Fruit fly (Drosophila melanogaster): ENCODE measurements around the gene CG13408.
A peak's percentile ranks its signal among the peaks of the same experiment; 100 is the strongest.

The CG13408 gene

DNA sequence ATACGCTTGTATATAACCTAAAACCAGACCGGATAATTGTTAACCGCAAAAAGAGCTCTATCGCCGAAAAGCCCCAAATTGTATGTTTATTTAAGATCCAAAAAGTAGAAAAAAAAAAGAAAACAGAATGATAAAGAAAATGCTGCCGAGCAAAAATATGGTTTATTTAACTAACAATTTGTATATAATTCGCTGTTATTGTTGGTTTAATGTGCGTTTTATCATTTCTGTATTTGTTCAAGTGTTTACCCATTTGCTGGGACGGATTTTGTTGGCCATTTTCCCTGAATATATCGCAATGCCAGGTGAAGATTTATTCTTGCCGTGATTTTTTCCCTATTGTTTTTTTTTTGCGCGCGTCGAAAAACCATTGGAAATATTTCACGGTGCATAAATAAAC, 23.1 kb upstream of the CG13408 start:
- TF ChIP-seq gl (tag; optimal IDR thresholded peaks at IDR 0.05) (no peak), CG14655 (GFP tag; optimal IDR thresholded peaks at IDR 0.05) (no peak), CG32121 (GFP tag; IDR thresholded peaks at IDR 0.05) (no peak), Ets98B (GFP tag; IDR thresholded peaks at IDR 0.05) (no peak), CG8159 (tag; optimal IDR thresholded peaks at IDR 0.05) (no peak), rn (GFP tag; IDR thresholded peaks at IDR 0.05) (no peak), EcR (GFP tag; optimal IDR thresholded peaks at IDR 0.05) (no peak), CG12605 (GFP tag; IDR thresholded peaks at IDR 0.05) (no peak), CG4496 (GFP tag; IDR thresholded peaks at IDR 0.05) (no peak)

DNA sequence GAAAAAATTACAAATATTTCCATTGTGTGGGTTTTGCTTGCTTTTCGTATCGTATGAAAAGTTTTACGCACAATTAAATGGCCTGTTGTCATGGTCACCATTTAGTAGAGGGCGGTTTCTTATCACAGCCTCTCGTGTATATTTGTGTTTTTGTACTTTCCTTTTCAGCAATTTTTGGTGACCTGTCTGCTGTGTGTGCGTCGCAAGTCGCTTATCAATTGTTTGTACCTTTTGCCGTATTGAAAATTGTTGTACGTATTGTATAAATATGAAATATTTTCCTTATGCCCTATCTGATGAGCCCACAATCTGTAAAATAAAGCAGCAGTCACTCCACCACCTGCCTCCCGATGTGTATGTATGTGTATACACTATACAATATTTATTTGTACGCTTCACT, 13.7 kb upstream of the CG13408 start:
- no peak for TF ChIP-seq Ets98B (GFP tag; IDR thresholded peaks at IDR 0.05)
- no peak for TF ChIP-seq CG10348 (GFP tag; IDR thresholded peaks at IDR 0.05)
- peak; percentile 20 for TF ChIP-seq Pif1B (GFP tag; optimal IDR thresholded peaks at IDR 0.05)

DNA sequence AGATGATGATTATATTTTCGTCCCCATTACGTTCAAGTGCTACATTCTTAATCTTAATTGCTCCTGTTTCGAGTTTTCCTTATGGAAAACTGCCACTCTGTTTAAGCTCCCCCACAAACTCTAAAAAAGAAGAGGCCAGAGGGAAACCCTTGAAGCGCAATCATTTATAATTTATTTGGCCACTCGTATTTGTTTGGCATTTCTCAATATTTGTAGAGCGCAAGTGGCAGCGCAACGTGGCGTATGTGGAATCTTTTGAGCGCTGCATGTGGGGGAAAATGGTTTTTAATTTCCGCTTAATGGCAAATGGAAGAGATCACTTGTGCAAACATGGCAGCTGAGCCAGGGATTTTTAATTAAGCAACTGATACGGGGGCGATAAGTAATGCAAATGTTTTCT, 12.9 kb upstream of the CG13408 start:
- no peak for TF ChIP-seq CG8159 (tag; optimal IDR thresholded peaks at IDR 0.05)
- no peak for TF ChIP-seq CG9948 (tag; optimal IDR thresholded peaks at IDR 0.05)
- no peak for TF ChIP-seq rn (GFP tag; IDR thresholded peaks at IDR 0.05)
- no peak for TF ChIP-seq CG4496 (GFP tag; IDR thresholded peaks at IDR 0.05)
- TF ChIP-seq Pif1A (GFP tag; optimal IDR thresholded peaks at IDR 0.05) = no peak
- TF ChIP-seq CG14655 (GFP tag; optimal IDR thresholded peaks at IDR 0.05) = no peak
- no peak for TF ChIP-seq fd96Ca (GFP tag; IDR thresholded peaks at IDR 0.05)

DNA sequence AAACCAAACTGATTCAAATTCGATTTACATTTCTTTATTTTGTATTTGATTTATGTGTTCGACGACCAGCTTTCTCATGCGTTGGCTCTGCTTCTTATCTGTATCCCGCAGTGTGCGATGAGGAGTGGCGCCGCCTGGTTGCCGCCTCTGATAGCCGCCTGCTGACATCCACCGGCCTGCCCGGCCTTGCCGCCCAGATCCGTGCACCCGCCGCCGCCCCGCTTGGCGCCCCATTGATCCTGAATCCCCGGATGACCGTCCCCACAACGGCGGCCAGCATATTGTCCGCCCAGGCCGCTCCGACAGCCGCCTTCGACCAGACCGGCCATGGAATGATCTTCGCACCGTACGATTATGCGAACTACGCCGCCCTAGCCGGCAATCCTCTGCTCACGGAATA, 8.6 kb upstream of the CG13408 start:
- TF ChIP-seq CG8159 (tag; optimal IDR thresholded peaks at IDR 0.05) = no peak
- TF ChIP-seq CG8301 (tag; optimal IDR thresholded peaks at IDR 0.05) = no peak
- TF ChIP-seq Pif1A (GFP tag; optimal IDR thresholded peaks at IDR 0.05) = no peak
- TF ChIP-seq CG9948 (tag; optimal IDR thresholded peaks at IDR 0.05) = no peak
- no peak for TF ChIP-seq CG10348 (GFP tag; IDR thresholded peaks at IDR 0.05)
- no peak for TF ChIP-seq D1 (tag; optimal IDR thresholded peaks at IDR 0.05)

DNA sequence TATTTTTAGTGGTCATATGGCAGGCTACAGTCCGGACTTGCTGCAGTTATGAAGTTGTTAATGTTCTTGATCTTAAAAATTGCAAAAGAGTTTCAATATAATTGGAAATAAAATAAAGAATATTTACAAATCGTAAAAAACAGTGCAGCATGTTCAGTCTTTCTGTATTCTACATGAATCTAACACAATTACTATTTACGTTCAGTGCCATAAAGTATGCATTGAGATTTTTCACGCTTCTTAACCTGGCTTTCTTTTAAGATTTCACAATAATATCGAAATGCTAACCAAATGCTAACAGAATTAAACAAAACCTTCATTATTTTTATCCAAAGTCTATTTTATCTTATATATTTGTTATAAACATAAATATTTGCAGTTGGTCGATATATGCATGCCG, 7.6 kb upstream of the CG13408 start:
- TF ChIP-seq Snoo (tag; optimal IDR thresholded peaks at IDR 0.05) = no peak
- TF ChIP-seq CG4496 (GFP tag; IDR thresholded peaks at IDR 0.05) = no peak
- no peak for TF ChIP-seq CG14655 (GFP tag; optimal IDR thresholded peaks at IDR 0.05)
- TF ChIP-seq Pif1B (GFP tag; optimal IDR thresholded peaks at IDR 0.05) = no peak
- no peak for TF ChIP-seq CG34367 (tag; optimal IDR thresholded peaks at IDR 0.05)
- TF ChIP-seq CG9948 (tag; optimal IDR thresholded peaks at IDR 0.05) = no peak
- no peak for TF ChIP-seq fd96Ca (GFP tag; IDR thresholded peaks at IDR 0.05)
- TF ChIP-seq Ets98B (GFP tag; IDR thresholded peaks at IDR 0.05) = no peak
- TF ChIP-seq CG8301 (tag; optimal IDR thresholded peaks at IDR 0.05) = no peak
- TF ChIP-seq CG12605 (GFP tag; IDR thresholded peaks at IDR 0.05) = no peak
- no peak for TF ChIP-seq CG8159 (tag; optimal IDR thresholded peaks at IDR 0.05)
- TF ChIP-seq CG13204 (GFP tag; optimal IDR thresholded peaks at IDR 0.05) = no peak
- no peak for TF ChIP-seq gl (tag; optimal IDR thresholded peaks at IDR 0.05)
- TF ChIP-seq rn (GFP tag; IDR thresholded peaks at IDR 0.05) = no peak
- TF ChIP-seq CG17806 (tag; optimal IDR thresholded peaks at IDR 0.05) = no peak
- TF ChIP-seq EcR (GFP tag; optimal IDR thresholded peaks at IDR 0.05) = no peak

DNA sequence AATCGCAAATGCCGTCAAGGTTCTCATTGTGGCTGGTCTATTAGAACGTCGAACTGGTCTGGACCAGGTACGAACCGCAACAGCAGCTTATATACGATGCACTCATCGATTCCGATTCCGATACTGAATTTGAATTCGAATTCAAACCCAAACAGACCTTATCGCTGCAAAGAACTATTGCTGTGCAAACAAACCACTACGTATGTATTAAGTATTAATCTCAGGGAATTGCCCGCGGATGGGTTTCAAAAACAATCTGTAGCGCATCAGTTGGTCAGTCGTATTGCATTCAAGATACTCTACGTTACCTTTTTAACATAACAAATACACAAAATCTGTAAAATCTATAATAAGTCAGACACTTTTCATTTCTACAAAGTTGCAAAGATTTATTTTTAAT, 6.1 kb downstream of the CG13408 start, which contains the start of gene BomT3:
BomT3 (minus strand) TSS at position 101 of the 400 bp plus-strand sequence.
- TF ChIP-seq fd96Ca (GFP tag; IDR thresholded peaks at IDR 0.05) = no peak
- TF ChIP-seq CG12605 (GFP tag; IDR thresholded peaks at IDR 0.05) = no peak
- no peak for TF ChIP-seq Pif1A (GFP tag; optimal IDR thresholded peaks at IDR 0.05)
- no peak for TF ChIP-seq CG8159 (tag; optimal IDR thresholded peaks at IDR 0.05)
- TF ChIP-seq CG13204 (GFP tag; optimal IDR thresholded peaks at IDR 0.05) = no peak
- TF ChIP-seq CG9948 (tag; optimal IDR thresholded peaks at IDR 0.05) = no peak
- no peak for TF ChIP-seq gl (tag; optimal IDR thresholded peaks at IDR 0.05)
- TF ChIP-seq CG15710 (tag; optimal IDR thresholded peaks at IDR 0.05) = no peak
- no peak for TF ChIP-seq CG14655 (GFP tag; optimal IDR thresholded peaks at IDR 0.05)
- TF ChIP-seq CG4496 (GFP tag; IDR thresholded peaks at IDR 0.05) = no peak
- TF ChIP-seq Snoo (tag; optimal IDR thresholded peaks at IDR 0.05) = no peak
- no peak for TF ChIP-seq Pif1B (GFP tag; optimal IDR thresholded peaks at IDR 0.05)
- TF ChIP-seq CG8301 (tag; optimal IDR thresholded peaks at IDR 0.05) = no peak
- no peak for TF ChIP-seq EcR (GFP tag; optimal IDR thresholded peaks at IDR 0.05)
- no peak for TF ChIP-seq Ets98B (GFP tag; IDR thresholded peaks at IDR 0.05)
- TF ChIP-seq CG17806 (tag; optimal IDR thresholded peaks at IDR 0.05) = no peak
- TF ChIP-seq CG34367 (tag; optimal IDR thresholded peaks at IDR 0.05) = no peak
- no peak for TF ChIP-seq rn (GFP tag; IDR thresholded peaks at IDR 0.05)
- TF ChIP-seq CG32121 (GFP tag; IDR thresholded peaks at IDR 0.05) = no peak

DNA sequence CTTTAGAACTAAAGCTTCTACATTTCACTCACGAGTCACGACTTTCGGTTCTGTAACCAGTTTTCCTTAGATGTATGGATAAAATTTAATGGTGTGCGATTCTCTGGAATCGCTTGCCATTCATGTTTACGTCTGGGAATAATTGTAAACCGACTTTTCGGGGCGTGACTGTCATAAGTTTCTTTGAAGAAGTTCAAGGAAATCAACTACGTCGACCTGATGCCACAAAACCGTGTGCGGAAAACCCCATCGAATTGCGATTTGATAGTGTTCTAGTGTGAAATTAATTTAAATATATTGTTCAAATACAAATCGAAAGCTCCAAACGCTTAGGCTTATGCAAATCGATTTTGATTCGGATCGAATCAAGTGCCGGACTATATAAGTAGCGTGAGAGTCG, 6.6 kb downstream of the CG13408 start, which contains the start of gene BomBc3:
BomBc3 (plus strand) TSS at position 301 of the 400 bp plus-strand sequence.
- TF ChIP-seq Pif1A (GFP tag; optimal IDR thresholded peaks at IDR 0.05) (no peak), CG9948 (tag; optimal IDR thresholded peaks at IDR 0.05) (no peak), gl (tag; optimal IDR thresholded peaks at IDR 0.05) (no peak), CG10348 (GFP tag; IDR thresholded peaks at IDR 0.05) (no peak), D1 (tag; optimal IDR thresholded peaks at IDR 0.05) (no peak), Ets98B (GFP tag; IDR thresholded peaks at IDR 0.05) (no peak), rn (GFP tag; IDR thresholded peaks at IDR 0.05) (no peak)

All from whole organism, pupa.